Worm (Caenorhabditis elegans): Measurements from ENCODE around the gene dap-3.

- no peak; the same call in 1 of the 2 replicates for TF ChIP-seq nfyb-1 (GFP tag; IDR thresholded peaks at IDR 0.05)
- no peak for TF ChIP-seq sea-2 (GFP tag; IDR thresholded peaks at IDR 0.05)
- no peak for TF ChIP-seq C17E4.6 (GFP tag; IDR thresholded peaks at IDR 0.05)
- peak; percentile 87 for TF ChIP-seq ama-1 (optimal IDR thresholded peaks at IDR 0.05)
- no peak for TF ChIP-seq ama-1 (GFP tag; optimal IDR thresholded peaks at IDR 0.05)
- TF ChIP-seq nhr-120 (GFP tag; IDR thresholded peaks at IDR 0.05), result no peak
- no peak for TF ChIP-seq F49E8.2 (tag; optimal IDR thresholded peaks at IDR 0.05; ENCODE audit: insufficient read depth)
- no peak for TF ChIP-seq attf-6 (GFP tag; IDR thresholded peaks at IDR 0.05)
- TF ChIP-seq dpff-1 (tag; optimal IDR thresholded peaks at IDR 0.05), result no peak
- TF ChIP-seq B0336.3 (GFP tag; IDR thresholded peaks at IDR 0.05), result peak; percentile 39; the same call in 1 of the 2 replicates
- no peak for TF ChIP-seq athp-1 (tag; optimal IDR thresholded peaks at IDR 0.05)
These were observed 24.3 kb upstream of the dap-3 start for ce11 chrII:10556550-10557205.
